Fruit fly (Drosophila melanogaster) ovary, adult (tissue): Measurements from ENCODE around the gene Mlc2.

Source experiments
- CG17801 ChIP-seq: fragments of 200-800 bp; optimal IDR thresholded peaks from 2 replicates; lab custom pipeline; 2019; ENCODE audit warnings: missing biosample characterization, mild to moderate bottlenecking, missing genetic modification characterization, moderate library complexity; ENCODE audit not compliant: partially characterized antibody

Gene Mlc2

dm6 chr3R:30174160-30175002 is at the start of gene Mlc2:
Mlc2 (minus strand) TSS chr3R:30174551.
- TF ChIP-seq CG17801 (GFP tag; lab: Kevin White, UChicago): no peak

dm6 chr3R:30222236-30222635 is 47.9 kb upstream of the Mlc2 start:
- no peak for TF ChIP-seq CG17801 (GFP tag; lab: Kevin White, UChicago)

DNA sequence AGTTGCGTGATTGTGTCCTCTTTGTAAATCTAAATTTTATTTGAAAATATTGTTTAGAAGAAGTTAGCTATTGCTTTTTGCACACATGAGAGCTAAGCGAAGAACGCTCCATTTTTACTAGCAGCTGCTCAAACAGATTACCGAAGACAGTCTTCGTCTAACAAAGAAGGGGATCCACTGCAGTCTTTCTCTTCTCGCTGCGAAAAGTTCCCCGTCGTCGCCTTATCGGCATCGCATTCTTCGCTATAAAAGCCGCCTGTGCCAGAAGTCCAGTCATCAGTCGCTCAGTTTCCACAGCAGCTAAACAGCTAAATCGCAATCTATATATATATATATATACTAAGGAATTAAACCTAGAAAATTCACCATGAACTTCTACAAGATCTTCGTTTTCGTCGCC is 41.9 kb upstream of the Mlc2 start, which contains the start of gene CecC:
TSS of gene CecC (plus strand) at position 275 of the 400 bp plus-strand sequence.
- no peak for TF ChIP-seq CG17801 (GFP tag; lab: Kevin White, UChicago)

- TF ChIP-seq CG17801 (GFP tag; lab: Kevin White, UChicago): no peak
Observed at dm6 chr3R:30215020-30215419, 40.7 kb upstream of the Mlc2 start.

- TF ChIP-seq CG17801 (GFP tag; lab: Kevin White, UChicago): no peak
Observed at dm6 chr3R:30213697-30214096, 39.3 kb upstream of the Mlc2 start, which contains the start of gene CecB. CecB (minus strand) TSS chr3R:30213797.

- no peak for TF ChIP-seq CG17801 (GFP tag; lab: Kevin White, UChicago)
Observed at dm6 chr3R:30211856-30212255, 37.5 kb upstream of the Mlc2 start, which contains the start of gene CecA2. CecA2 (plus strand) TSS chr3R:30212156.

- TF ChIP-seq CG17801 (GFP tag; lab: Kevin White, UChicago): no peak
Observed at dm6 chr3R:30210560-30210959, 36.2 kb upstream of the Mlc2 start, which contains the start of gene CecA1. CecA1 (plus strand) TSS chr3R:30210874.

DNA sequence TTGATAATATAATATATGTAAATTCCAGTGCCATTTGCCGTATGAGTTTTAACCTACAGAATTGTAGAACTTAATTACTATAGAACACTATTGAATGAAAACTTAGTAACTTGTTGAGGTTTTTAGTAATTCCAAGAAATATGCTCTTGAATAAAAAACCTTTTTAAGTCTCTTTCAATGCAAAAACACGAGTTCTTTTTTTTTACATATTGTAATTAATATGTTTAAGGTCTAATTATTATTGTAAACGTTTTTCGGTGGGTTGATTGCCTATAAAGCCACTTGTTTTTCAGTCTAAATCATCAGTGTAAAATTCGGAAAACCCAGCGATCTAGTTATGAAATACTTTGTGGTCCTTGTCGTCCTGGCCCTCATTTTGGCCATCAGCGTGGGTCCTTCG is 35.3 kb upstream of the Mlc2 start, which contains the start of gene Anp:
TSS of gene Anp (plus strand) at position 301 of the 400 bp plus-strand sequence.
- no peak for TF ChIP-seq CG17801 (GFP tag; lab: Kevin White, UChicago)

- TF ChIP-seq CG17801 (GFP tag; lab: Kevin White, UChicago): peak; percentile 86
Observed at dm6 chr3R:30208766-30209484, 34.6 kb upstream of the Mlc2 start, which contains the start of gene RpS7. RpS7 (minus strand) TSS chr3R:30209020.

- no peak for TF ChIP-seq CG17801 (GFP tag; lab: Kevin White, UChicago)
Observed at dm6 chr3R:30208011-30208410, 33.7 kb upstream of the Mlc2 start.

- TF ChIP-seq CG17801 (GFP tag; lab: Kevin White, UChicago): peak; percentile 25
Observed at dm6 chr3R:30205946-30206345, 31.6 kb upstream of the Mlc2 start.

dm6 chr3R:30204004-30204603 is 29.8 kb upstream of the Mlc2 start:
- no peak for TF ChIP-seq CG17801 (GFP tag; lab: Kevin White, UChicago)

DNA sequence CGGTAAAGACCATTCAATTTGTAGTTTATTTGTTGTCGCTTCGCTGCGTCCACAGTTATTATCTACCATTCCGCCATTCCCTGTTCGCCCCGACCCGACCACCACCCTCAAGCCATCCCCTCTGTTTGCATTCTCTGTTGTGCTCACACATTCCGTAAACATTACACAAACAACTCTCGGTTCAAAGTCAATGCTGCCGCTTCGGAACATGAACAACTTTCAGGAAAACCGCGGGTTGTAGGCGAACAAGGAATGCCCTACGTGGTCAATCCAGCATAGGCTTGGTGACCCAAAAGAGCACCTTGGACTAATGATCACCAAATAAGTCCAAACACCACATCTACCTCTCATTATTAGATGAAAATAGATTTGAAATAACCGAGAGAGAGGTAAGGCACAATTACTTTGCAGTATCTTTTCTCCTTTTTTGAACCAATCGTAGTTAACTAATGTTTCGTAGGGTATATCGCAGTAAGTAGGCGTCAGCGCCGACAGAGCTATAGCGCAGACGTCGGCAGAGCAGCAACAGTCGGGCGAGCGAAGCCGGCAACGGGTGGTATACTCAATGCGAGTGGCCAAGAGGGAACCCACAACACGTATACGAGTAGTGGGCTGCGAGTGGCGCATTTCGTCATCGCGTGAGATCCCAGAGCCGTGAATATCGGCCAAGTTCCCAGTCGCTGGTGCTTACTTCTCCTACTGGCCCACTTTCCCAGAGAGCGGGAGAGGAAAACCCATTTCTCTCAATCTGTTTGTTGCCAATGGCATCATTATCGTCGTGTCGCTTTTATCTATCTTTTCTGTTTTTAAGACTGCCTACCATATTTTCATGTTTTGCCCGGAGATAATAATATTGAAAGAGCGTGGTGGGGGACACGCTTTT is 29.0 kb upstream of the Mlc2 start:
- TF ChIP-seq CG17801 (GFP tag; lab: Kevin White, UChicago): peak; percentile 70

dm6 chr3R:30202898-30203103 is 28.4 kb upstream of the Mlc2 start, which contains the start of gene CG9743:
CG9743 (minus strand) TSS chr3R:30202998.
- no peak for TF ChIP-seq CG17801 (GFP tag; lab: Kevin White, UChicago)
